Worm (Caenorhabditis elegans) whole organism, mixed stage, embryonic: Measurements from ENCODE around the gene dgn-1.

ENCODE experiments used
- M03D4.4 ChIP-seq: sonication (generic microtip); optimal IDR thresholded peaks from 2 replicates; lab custom pipeline; 2017; ENCODE audit warnings: mild to moderate bottlenecking, missing genetic modification characterization, missing compliant biosample characterization
- bed-3 ChIP-seq: fragments of 200-800 bp; sonication (Bioruptor generic); optimal IDR thresholded peaks from 3 replicates; lab custom pipeline; 2018; ENCODE audit warnings: mild to moderate bottlenecking, missing genetic modification characterization, moderate library complexity, missing compliant biosample characterization
- blmp-1 ChIP-seq: fragments of 150-350 bp; optimal IDR thresholded peaks from 2 replicates; lab custom pipeline; 2014; ENCODE audit warnings: missing biosample characterization, missing genetic modification characterization
- ceh-39 ChIP-seq: fragments of 150-350 bp; optimal IDR thresholded peaks from 2 replicates; lab custom pipeline; 2014; ENCODE audit warnings: missing biosample characterization, missing genetic modification characterization
- ceh-43 ChIP-seq: fragments of 200-800 bp; sonication (Bioruptor generic); optimal IDR thresholded peaks from 2 replicates; lab custom pipeline; 2018; ENCODE audit warnings: mild to moderate bottlenecking, missing genetic modification characterization, moderate library complexity, missing compliant biosample characterization
- ceh-83 ChIP-seq: fragments of 200-800 bp; sonication (Bioruptor generic); optimal IDR thresholded peaks from 2 replicates; lab custom pipeline; 2018; ENCODE audit warnings: mild to moderate bottlenecking, missing genetic modification characterization, missing compliant biosample characterization
- ces-1 ChIP-seq: fragments of 150-350 bp; optimal IDR thresholded peaks from 2 replicates; lab custom pipeline; 2014; ENCODE audit warnings: missing biosample characterization, missing genetic modification reagents, missing genetic modification characterization
- cnd-1 ChIP-seq: fragments of 200-800 bp; sonication (Bioruptor generic); optimal IDR thresholded peaks from 2 replicates; lab custom pipeline; 2018; ENCODE audit warnings: mild to moderate bottlenecking, missing genetic modification characterization, missing compliant biosample characterization
- drap-1 ChIP-seq: fragments of 200-800 bp; sonication (Bioruptor generic); optimal IDR thresholded peaks from 3 replicates; lab custom pipeline; 2018; ENCODE audit warnings: mild to moderate bottlenecking, missing genetic modification characterization, missing compliant biosample characterization
- elt-1 ChIP-seq: sonication (generic microtip); optimal IDR thresholded peaks from 2 replicates; lab custom pipeline; 2017; ENCODE audit warnings: missing genetic modification characterization, mild to moderate bottlenecking, missing compliant biosample characterization, antibody characterized with exemption, moderate library complexity, borderline replicate concordance; ENCODE audit not compliant: insufficient read depth
- elt-3 ChIP-seq: fragments of 150-350 bp; optimal IDR thresholded peaks from 2 replicates; lab custom pipeline; 2014; ENCODE audit warnings: missing biosample characterization, missing genetic modification characterization
- flh-1 ChIP-seq: fragments of 200-800 bp; sonication (Bioruptor generic); optimal IDR thresholded peaks from 2 replicates; lab custom pipeline; 2018; ENCODE audit warnings: mild to moderate bottlenecking, missing genetic modification characterization, moderate library complexity, missing compliant biosample characterization
- ham-2 ChIP-seq: fragments of 200-800 bp; sonication (Bioruptor generic); optimal IDR thresholded peaks from 2 replicates; lab custom pipeline; 2018; ENCODE audit warnings: mild to moderate bottlenecking, missing genetic modification characterization, missing compliant biosample characterization
- hlh-1 ChIP-seq: fragments of 150-350 bp; optimal IDR thresholded peaks from 2 replicates; lab custom pipeline; 2014; ENCODE audit warnings: missing biosample characterization, missing genetic modification reagents, missing genetic modification characterization
- lin-13 ChIP-seq: fragments of 150-350 bp; optimal IDR thresholded peaks from 2 replicates; lab custom pipeline; 2014; ENCODE audit warnings: missing biosample characterization, missing genetic modification characterization
- lsy-2 ChIP-seq: fragments of 150-350 bp; optimal IDR thresholded peaks from 2 replicates; lab custom pipeline; 2014; ENCODE audit warnings: missing biosample characterization, missing genetic modification characterization
- mab-5 ChIP-seq: fragments of 150-350 bp; optimal IDR thresholded peaks from 2 replicates; lab custom pipeline; 2014; ENCODE audit warnings: missing biosample characterization, missing genetic modification characterization
- mls-2 ChIP-seq: sonication (generic microtip); optimal IDR thresholded peaks from 2 replicates; lab custom pipeline; 2016; ENCODE audit warnings: mild to moderate bottlenecking, missing genetic modification characterization, moderate library complexity, missing compliant biosample characterization
- nhr-12 ChIP-seq: fragments of 150-350 bp; optimal IDR thresholded peaks from 2 replicates; lab custom pipeline; 2014; ENCODE audit warnings: missing biosample characterization, missing genetic modification characterization
- nhr-237 ChIP-seq: fragments of 150-350 bp; optimal IDR thresholded peaks from 2 replicates; lab custom pipeline; 2014; ENCODE audit warnings: missing biosample characterization, missing genetic modification characterization
- nhr-28 ChIP-seq: fragments of 150-350 bp; optimal IDR thresholded peaks from 2 replicates; lab custom pipeline; 2014; ENCODE audit warnings: missing biosample characterization, missing genetic modification characterization
- nhr-76 ChIP-seq: sonication (generic microtip); optimal IDR thresholded peaks from 2 replicates; lab custom pipeline; 2017; ENCODE audit warnings: missing biosample characterization, missing genetic modification characterization
- sem-2 ChIP-seq: fragments of 200-800 bp; sonication (Bioruptor generic); optimal IDR thresholded peaks from 2 replicates; lab custom pipeline; 2018; ENCODE audit warnings: mild to moderate bottlenecking, missing genetic modification characterization, missing compliant biosample characterization
- snpc-4 ChIP-seq: fragments of 150-350 bp; optimal IDR thresholded peaks from 2 replicates; lab custom pipeline; 2014; ENCODE audit warnings: missing biosample characterization, missing genetic modification characterization
- sptf-1 ChIP-seq: sonication (generic microtip); optimal IDR thresholded peaks from 2 replicates; lab custom pipeline; 2017; ENCODE audit warnings: mild to moderate bottlenecking, missing genetic modification characterization, moderate library complexity, missing compliant biosample characterization
- tbx-8 ChIP-seq: fragments of 200-800 bp; sonication (Bioruptor generic); optimal IDR thresholded peaks from 2 replicates; lab custom pipeline; 2018; ENCODE audit warnings: mild to moderate bottlenecking, missing genetic modification characterization, moderate library complexity, missing compliant biosample characterization
- unc-120 ChIP-seq: sonication (generic microtip); optimal IDR thresholded peaks from 2 replicates; lab custom pipeline; 2017; ENCODE audit warnings: missing genetic modification characterization, missing compliant biosample characterization; ENCODE audit not compliant: poor library complexity, severe bottlenecking
- unc-39 ChIP-seq: fragments of 150-350 bp; optimal IDR thresholded peaks from 2 replicates; lab custom pipeline; 2014; ENCODE audit warnings: missing biosample characterization, missing genetic modification characterization
- unc-62 ChIP-seq: fragments of 150-350 bp; optimal IDR thresholded peaks from 2 replicates; lab custom pipeline; 2014; ENCODE audit warnings: missing biosample characterization, missing genetic modification reagents, missing genetic modification characterization
- zip-8 ChIP-seq: fragments of 150-350 bp; optimal IDR thresholded peaks from 2 replicates; lab custom pipeline; 2014; ENCODE audit warnings: missing biosample characterization, missing genetic modification characterization
- ztf-11 ChIP-seq: fragments of 150-350 bp; optimal IDR thresholded peaks from 2 replicates; lab custom pipeline; 2014; ENCODE audit warnings: missing biosample characterization, missing genetic modification characterization

Gene dgn-1

ce11 chrX:10919613-10920012 lies 9.2 kb downstream of the dgn-1 start, which contains the start of gene nstp-9:
Gene nstp-9 (minus strand): TSS chrX:10919713.
- TF ChIP-seq ceh-39 (tag; lab: Kevin White, UChicago): no peak
- no peak for TF ChIP-seq ztf-11
- no peak for TF ChIP-seq elt-3 (tag; lab: Kevin White, UChicago)
- TF ChIP-seq flh-1 (GFP tag; lab: Kevin White, UChicago): no peak
- no peak for TF ChIP-seq nhr-12 (tag; lab: Kevin White, UChicago)
- no peak for TF ChIP-seq M03D4.4 (tag; lab: Kevin White, UChicago)
- TF ChIP-seq bed-3 (GFP tag; lab: Kevin White, UChicago): no peak
- no peak for TF ChIP-seq sem-2 (GFP tag; lab: Kevin White, UChicago)
- TF ChIP-seq sptf-1: no peak
- no peak for TF ChIP-seq ceh-43 (GFP tag; lab: Kevin White, UChicago)
- no peak for TF ChIP-seq ces-1
- TF ChIP-seq, all 35 proteins: peak for 0

- TF ChIP-seq lin-13 (tag; lab: Kevin White, UChicago) (no peak), unc-120 (no peak), blmp-1 (no peak), tbx-8 (no peak)
Measured at ce11 chrX:10916194-10916593, 12.6 kb downstream of the dgn-1 start.

- TF ChIP-seq ham-2 (GFP tag; lab: Kevin White, UChicago): no peak
- TF ChIP-seq hlh-1: peak; percentile 43
- TF ChIP-seq nhr-237 (tag; lab: Kevin White, UChicago): no peak
- TF ChIP-seq, all 35 proteins: peak for 1
Measured at ce11 chrX:10914421-10915277, 14.1 kb downstream of the dgn-1 start.

ce11 chrX:10913981-10914380 lies 14.8 kb downstream of the dgn-1 start, which contains the start of gene F47B10.9:
Gene F47B10.9 (minus strand): TSS chrX:10914081.
- TF ChIP-seq ceh-43 (GFP tag; lab: Kevin White, UChicago) (no peak), cnd-1 (tag; lab: Kevin White, UChicago) (no peak), nhr-237 (tag; lab: Kevin White, UChicago) (no peak), snpc-4 (no peak), nhr-12 (tag; lab: Kevin White, UChicago) (no peak), nhr-76 (tag; lab: Kevin White, UChicago) (no peak), drap-1 (no peak), unc-39 (no peak), blmp-1 (no peak), bed-3 (GFP tag; lab: Kevin White, UChicago) (no peak), tbx-8 (no peak), ceh-83 (GFP tag; lab: Kevin White, UChicago) (no peak), mls-2 (tag; lab: Kevin White, UChicago) (no peak), lsy-2 (tag; lab: Kevin White, UChicago) (no peak), unc-62 (GFP tag; lab: Kevin White, UChicago) (no peak), nhr-28 (tag; lab: Kevin White, UChicago) (no peak), sptf-1 (no peak), zip-8 (tag; lab: Kevin White, UChicago) (no peak), elt-3 (tag; lab: Kevin White, UChicago) (no peak), sem-2 (GFP tag; lab: Kevin White, UChicago) (no peak)

- TF ChIP-seq elt-1 (tag; lab: Kevin White, UChicago) (no peak), snpc-4 (no peak), drap-1 (no peak), nhr-237 (tag; lab: Kevin White, UChicago) (no peak), mab-5 (tag; lab: Kevin White, UChicago) (no peak), sptf-1 (no peak), flh-1 (GFP tag; lab: Kevin White, UChicago) (no peak), ceh-83 (GFP tag; lab: Kevin White, UChicago) (no peak)
Measured at ce11 chrX:10910716-10911115, 18.1 kb downstream of the dgn-1 start, which contains the start of gene F47B10.8. Gene F47B10.8 (minus strand): TSS chrX:10910816.
